Fruit fly (Drosophila melanogaster) whole organism, embryonic: ENCODE data around the gene CG17637.

Experiments
- Abd-B ChIP-seq: fragments of 200-800 bp; sonication (Bioruptor generic); optimal IDR thresholded peaks from 2 replicates; lab custom pipeline; 2018; ENCODE audit warnings: missing biosample characterization, mild to moderate bottlenecking, missing genetic modification characterization, moderate library complexity
- Asciz ChIP-seq: fragments of 200-800 bp; sonication (Bioruptor generic); optimal IDR thresholded peaks from 2 replicates; lab custom pipeline; 2017; ENCODE audit warnings: missing biosample characterization, mild to moderate bottlenecking, missing genetic modification characterization, missing genetic modification reagents
- Atf6 ChIP-seq: fragments of 200-800 bp; sonication (Bioruptor generic); IDR thresholded peaks from 2 replicates; pipeline ENCODE4 v1.3.6; 2022; ENCODE audit warnings: missing biosample characterization, missing genetic modification characterization
- CG10147 ChIP-seq: fragments of 200-800 bp; sonication (Bioruptor generic); optimal IDR thresholded peaks from 2 replicates; lab custom pipeline; 2019; ENCODE audit warnings: missing biosample characterization, mild to moderate bottlenecking, missing genetic modification characterization, moderate library complexity
- CG10543 ChIP-seq: fragments of 200-800 bp; sonication (Bioruptor generic); optimal IDR thresholded peaks from 3 replicates; lab custom pipeline; 2017; ENCODE audit warnings: missing biosample characterization, mild to moderate bottlenecking, missing genetic modification characterization, moderate library complexity
- CG10979 ChIP-seq: fragments of 200-800 bp; sonication (Bioruptor generic); optimal IDR thresholded peaks from 2 replicates; lab custom pipeline; 2018; ENCODE audit warnings: missing biosample characterization, mild to moderate bottlenecking, missing genetic modification characterization, moderate library complexity
- CG11560 ChIP-seq: fragments of 200-800 bp; sonication (Bioruptor generic); IDR thresholded peaks from 3 replicates; pipeline ENCODE4 v1.3.6; 2022; ENCODE audit warnings: missing biosample characterization, missing genetic modification characterization
- CG11723 ChIP-seq: fragments of 200-800 bp; sonication (Bioruptor generic); optimal IDR thresholded peaks from 2 replicates; lab custom pipeline; 2017; ENCODE audit warnings: missing biosample characterization, mild to moderate bottlenecking, missing genetic modification characterization
- CG1233 ChIP-seq: fragments of 200-800 bp; sonication (Bioruptor generic); optimal IDR thresholded peaks from 4 replicates; lab custom pipeline; 2018; ENCODE audit warnings: missing biosample characterization, mild to moderate bottlenecking, missing genetic modification characterization
- CG13123 ChIP-seq: fragments of 200-800 bp; sonication (Bioruptor generic); optimal IDR thresholded peaks from 2 replicates; lab custom pipeline; 2016; ENCODE audit warnings: missing biosample characterization, missing genetic modification characterization
- CG13296 ChIP-seq: fragments of 200-800 bp; sonication (Bioruptor generic); optimal IDR thresholded peaks from 3 replicates; lab custom pipeline; 2018; ENCODE audit warnings: missing biosample characterization, mild to moderate bottlenecking, missing genetic modification characterization
- CG14050 ChIP-seq: fragments of 200-800 bp; sonication (Bioruptor generic); IDR thresholded peaks from 3 replicates; pipeline ENCODE4 v1.3.6; 2022; ENCODE audit warnings: missing biosample characterization, missing genetic modification characterization
- CG14441 ChIP-seq: fragments of 200-800 bp; sonication (Bioruptor generic); IDR thresholded peaks from 2 replicates; pipeline ENCODE4 v1.3.6; 2022; ENCODE audit warnings: missing biosample characterization, missing genetic modification characterization
- CG14860 ChIP-seq: fragments of 200-800 bp; sonication (Bioruptor generic); IDR thresholded peaks from 3 replicates; pipeline ENCODE4 v1.3.6; 2022; ENCODE audit warnings: missing biosample characterization, missing genetic modification characterization; ENCODE audit not compliant: partially characterized antibody
- CG15514 ChIP-seq: fragments of 200-800 bp; sonication (Bioruptor generic); optimal IDR thresholded peaks from 3 replicates; lab custom pipeline; 2017; ENCODE audit warnings: missing biosample characterization, missing genetic modification characterization, mild to moderate bottlenecking, moderate library complexity, missing genetic modification reagents
- CG17359 ChIP-seq: fragments of 200-800 bp; sonication (Bioruptor generic); optimal IDR thresholded peaks from 3 replicates; lab custom pipeline; 2018; ENCODE audit warnings: missing biosample characterization, mild to moderate bottlenecking, missing genetic modification characterization, moderate library complexity
- CG17568 ChIP-seq: fragments of 200-800 bp; sonication (Bioruptor generic); optimal IDR thresholded peaks from 2 replicates; lab custom pipeline; 2018; ENCODE audit warnings: missing biosample characterization, mild to moderate bottlenecking, missing genetic modification characterization, moderate library complexity
- CG2678 ChIP-seq: fragments of 200-800 bp; sonication (Bioruptor generic); optimal IDR thresholded peaks from 3 replicates; lab custom pipeline; 2019; ENCODE audit warnings: missing biosample characterization, mild to moderate bottlenecking, missing genetic modification characterization, moderate library complexity
- CG33213 ChIP-seq: fragments of 200-800 bp; sonication (Bioruptor generic); optimal IDR thresholded peaks from 3 replicates; lab custom pipeline; 2016; ENCODE audit warnings: missing biosample characterization, missing genetic modification characterization
- CG3838 ChIP-seq: fragments of 200-800 bp; sonication (Bioruptor generic); optimal IDR thresholded peaks from 3 replicates; lab custom pipeline; 2016; ENCODE audit warnings: missing biosample characterization, missing genetic modification characterization
- CG4328 ChIP-seq: fragments of 200-800 bp; sonication (Bioruptor generic); optimal IDR thresholded peaks from 3 replicates; lab custom pipeline; 2017; ENCODE audit warnings: missing biosample characterization, missing genetic modification reagents, missing genetic modification characterization
- CG4424 ChIP-seq: fragments of 200-800 bp; sonication (Bioruptor generic); optimal IDR thresholded peaks from 3 replicates; lab custom pipeline; 2016; ENCODE audit warnings: missing biosample characterization, missing genetic modification characterization
- CG4820 ChIP-seq: fragments of 200-800 bp; sonication (Bioruptor generic); optimal IDR thresholded peaks from 3 replicates; lab custom pipeline; 2016; ENCODE audit warnings: missing biosample characterization, missing genetic modification characterization
- CG6254 ChIP-seq: fragments of 200-800 bp; sonication (Bioruptor generic); optimal IDR thresholded peaks from 3 replicates; lab custom pipeline; 2017; ENCODE audit warnings: mild to moderate bottlenecking, missing biosample characterization, missing genetic modification reagents, missing genetic modification characterization
- CG6683 ChIP-seq: fragments of 200-800 bp; sonication (Bioruptor generic); optimal IDR thresholded peaks from 2 replicates; lab custom pipeline; 2017; ENCODE audit warnings: missing biosample characterization, mild to moderate bottlenecking, missing genetic modification characterization, missing genetic modification reagents
- CG8765 ChIP-seq: fragments of 200-800 bp; sonication (Bioruptor generic); IDR thresholded peaks from 2 replicates; pipeline ENCODE4 v1.3.6; 2022; ENCODE audit warnings: missing biosample characterization, missing genetic modification characterization
- CG9609 ChIP-seq: fragments of 200-800 bp; sonication (Bioruptor generic); optimal IDR thresholded peaks from 3 replicates; lab custom pipeline; 2016; ENCODE audit warnings: missing biosample characterization, missing genetic modification characterization
- CTCF ChIP-seq: fragments of 200-800 bp; sonication (Bioruptor generic); optimal IDR thresholded peaks from 2 replicates; lab custom pipeline; 2017; ENCODE audit warnings: missing biosample characterization, mild to moderate bottlenecking, missing genetic modification characterization, moderate library complexity
- D ChIP-seq, 2 experiments: fragments of 200-800 bp in 1 of 2; fragments of >200 bp in 1 of 2; sonication (Bioruptor generic) in 1 of 2; optimal IDR thresholded peaks; 2 replicates in 1 of 2; 3 replicates in 1 of 2; lab custom pipeline; 2017; ENCODE audit warnings: mild to moderate bottlenecking in 1 of 2, missing biosample characterization in 1 of 2, missing genetic modification characterization in 1 of 2, missing genetic modification reagents in 1 of 2
- E2f2 ChIP-seq: fragments of 200-800 bp; sonication (Bioruptor generic); IDR thresholded peaks from 2 replicates; pipeline ENCODE4 v1.3.6; 2022; ENCODE audit warnings: missing biosample characterization, missing genetic modification characterization
- GATAe ChIP-seq: fragments of 200-800 bp; sonication (Bioruptor generic); conservative IDR thresholded peaks from 2 replicates; pipeline ENCODE4 v1.3.6; 2022; ENCODE audit warnings: missing biosample characterization, missing genetic modification characterization
- MTF-1 ChIP-seq: fragments of 200-800 bp; sonication (Bioruptor generic); optimal IDR thresholded peaks from 2 replicates; lab custom pipeline; 2018; ENCODE audit warnings: missing biosample characterization, mild to moderate bottlenecking, missing genetic modification characterization, borderline replicate concordance
- Taf1 ChIP-seq: fragments of 200-800 bp; sonication (Bioruptor generic); IDR thresholded peaks from 2 replicates; pipeline ENCODE4 v1.3.6; 2022; ENCODE audit warnings: missing biosample characterization, missing genetic modification characterization
- Xrp1 ChIP-seq: fragments of 200-800 bp; sonication (Bioruptor generic); IDR thresholded peaks from 2 replicates; pipeline ENCODE4 v1.3.6; 2022; ENCODE audit warnings: missing biosample characterization, missing genetic modification characterization
- al ChIP-seq: fragments of 200-800 bp; sonication (Bioruptor generic); IDR thresholded peaks from 2 replicates; pipeline ENCODE4 v1.3.6; 2022; ENCODE audit warnings: missing biosample characterization, missing genetic modification characterization
- bsh ChIP-seq, 2 experiments: fragments of 200-800 bp; sonication (Bioruptor generic); optimal IDR thresholded peaks; 2 replicates each; lab custom pipeline; 2017 to 2018; ENCODE audit warnings: mild to moderate bottlenecking in 2 of 2, missing biosample characterization in 2 of 2, missing genetic modification characterization in 2 of 2, moderate library complexity in 1 of 2
- chinmo ChIP-seq: fragments of 200-800 bp; sonication (Bioruptor generic); IDR thresholded peaks from 4 replicates; pipeline ENCODE4 v1.3.6; 2022; ENCODE audit warnings: missing biosample characterization, missing genetic modification characterization; ENCODE audit not compliant: partially characterized antibody
- chm ChIP-seq: fragments of 200-800 bp; sonication (Bioruptor generic); IDR thresholded peaks from 2 replicates; pipeline ENCODE4 v1.3.6; 2022; ENCODE audit warnings: missing biosample characterization, missing genetic modification characterization
- da ChIP-seq: fragments of 200-800 bp; sonication (Bioruptor generic); optimal IDR thresholded peaks from 2 replicates; lab custom pipeline; 2016; ENCODE audit warnings: missing biosample characterization, missing genetic modification characterization
- lov ChIP-seq, 2 experiments: fragments of 200-800 bp in 1 of 2; fragments of >200 bp in 1 of 2; sonication (Bioruptor generic) in 1 of 2; IDR thresholded peaks in 1 of 2; optimal IDR thresholded peaks in 1 of 2; 2 replicates in 1 of 2; 3 replicates in 1 of 2; pipeline versions ENCODE4 v1.3.6 to Lab custom; 2017 to 2022; ENCODE audit warnings: missing biosample characterization in 1 of 2, missing genetic modification characterization in 1 of 2
- pfk ChIP-seq: fragments of 200-800 bp; sonication (Bioruptor generic); optimal IDR thresholded peaks from 2 replicates; lab custom pipeline; 2018; ENCODE audit warnings: missing biosample characterization, mild to moderate bottlenecking, missing genetic modification characterization, moderate library complexity
- pita ChIP-seq: fragments of 200-800 bp; sonication (Bioruptor generic); optimal IDR thresholded peaks from 2 replicates; lab custom pipeline; 2017; ENCODE audit warnings: missing biosample characterization, mild to moderate bottlenecking, missing genetic modification characterization
- pnt ChIP-seq: fragments of 200-800 bp; sonication (Bioruptor generic); optimal IDR thresholded peaks from 3 replicates; lab custom pipeline; 2016; ENCODE audit warnings: missing biosample characterization, missing genetic modification characterization
- pum ChIP-seq: fragments of 200-800 bp; sonication (Bioruptor generic); optimal IDR thresholded peaks from 2 replicates; lab custom pipeline; 2016; ENCODE audit warnings: missing biosample characterization, missing genetic modification characterization
- sc ChIP-seq, 3 experiments: fragments of >200 bp in 2 of 3; fragments of 200-800 bp in 1 of 3; sonication (Bioruptor generic) in 1 of 3; optimal IDR thresholded peaks; 2 replicates in 2 of 3; 3 replicates in 1 of 3; lab custom pipeline; 2017; ENCODE audit warnings: mild to moderate bottlenecking in 1 of 3, missing biosample characterization in 1 of 3, missing genetic modification characterization in 1 of 3, missing genetic modification reagents in 1 of 3
- sim ChIP-seq: fragments of 200-800 bp; sonication (Bioruptor generic); IDR thresholded peaks from 2 replicates; pipeline ENCODE4 v1.3.6; 2022; ENCODE audit warnings: missing biosample characterization, missing genetic modification characterization
- sug ChIP-seq: fragments of 200-800 bp; optimal IDR thresholded peaks from 2 replicates; lab custom pipeline; 2019; ENCODE audit warnings: missing biosample characterization, mild to moderate bottlenecking, missing genetic modification characterization, moderate library complexity
- wdn ChIP-seq: fragments of 200-800 bp; sonication (Bioruptor generic); IDR thresholded peaks from 2 replicates; pipeline ENCODE4 v1.3.6; 2022; ENCODE audit warnings: missing biosample characterization, missing genetic modification characterization
- wek ChIP-seq: fragments of 200-800 bp; sonication (Bioruptor generic); optimal IDR thresholded peaks from 3 replicates; lab custom pipeline; 2018; ENCODE audit warnings: missing biosample characterization, mild to moderate bottlenecking, missing genetic modification characterization, moderate library complexity
- yki ChIP-seq: fragments of >200 bp; optimal IDR thresholded peaks from 3 replicates; lab custom pipeline; 2018

The CG17637 gene

dm6 chr3L:20474789-20475208 is 29.2 kb upstream of the CG17637 start (continued):
- TF ChIP-seq lov (optimal IDR thresholded peaks at IDR 0.05; lab: Kevin White, UChicago) (no peak), lov (GFP tag; IDR thresholded peaks at IDR 0.05; lab: Robert Waterston, UW) (no peak), CG13296 (GFP tag; lab: Kevin White, UChicago) (peak; percentile 88), CG4328 (GFP tag; lab: Kevin White, UChicago) (peak; percentile 78), al (GFP tag; lab: Robert Waterston, UW) (no peak), wdn (GFP tag; lab: Robert Waterston, UW) (no peak), sug (tag; lab: Kevin White, UChicago) (peak; percentile 86), CG33213 (GFP tag; lab: Kevin White, UChicago) (peak; percentile 82), CG14050 (no peak), CG17568 (peak; percentile 70), sc (optimal IDR thresholded peaks at IDR 0.05; lab: Kevin White, UChicago) (no peak), sc (GFP tag; optimal IDR thresholded peaks at IDR 0.05; lab: Kevin White, UChicago) (peak; percentile 74), sim (GFP tag; lab: Robert Waterston, UW) (no peak), pnt (GFP tag; lab: Kevin White, UChicago) (peak; percentile 79), Abd-B (GFP tag; lab: Kevin White, UChicago) (peak; percentile 84), pfk (peak; percentile 60), yki (lab: Kevin White, UChicago) (no peak), GATAe (GFP tag; lab: Robert Waterston, UW) (no peak), MTF-1 (GFP tag; lab: Kevin White, UChicago) (peak; percentile 81), CG17359 (tag; lab: Kevin White, UChicago) (peak; percentile 85), CG10979 (tag; lab: Kevin White, UChicago) (peak; percentile 71), CG1233 (peak; percentile 84), CG9609 (GFP tag; lab: Kevin White, UChicago) (peak; percentile 84), CG4424 (GFP tag; lab: Kevin White, UChicago) (peak; percentile 88), Asciz (GFP tag; lab: Kevin White, UChicago) (peak; percentile 71), CG15514 (GFP tag; lab: Kevin White, UChicago) (peak; percentile 89), CG2678 (tag; lab: Kevin White, UChicago) (peak; percentile 89), Taf1 (GFP tag; lab: Robert Waterston, UW) (no peak), pita (GFP tag; lab: Kevin White, UChicago) (no peak), CG11560 (no peak), CG4820 (GFP tag; lab: Kevin White, UChicago) (peak; percentile 74), E2f2 (no peak), CTCF (GFP tag; lab: Kevin White, UChicago) (peak; percentile 27), CG8765 (GFP tag; lab: Robert Waterston, UW) (no peak), pum (GFP tag; lab: Kevin White, UChicago) (peak; percentile 80), da (GFP tag; lab: Kevin White, UChicago) (peak; percentile 71), CG10543 (GFP tag; lab: Kevin White, UChicago) (peak; percentile 94), CG13123 (GFP tag; lab: Kevin White, UChicago) (peak; percentile 81), CG10147 (GFP tag; lab: Kevin White, UChicago) (peak; percentile 77), chinmo (GFP tag; lab: Robert Waterston, UW) (no peak), CG6254 (GFP tag; lab: Kevin White, UChicago) (peak; percentile 59), CG6683 (peak; percentile 74), Xrp1 (no peak), bsh (GFP tag; optimal IDR thresholded peaks at IDR 0.05; lab: Kevin White, UChicago) (peak in 1 of 2 experiments; percentile 79), CG14441 (GFP tag; lab: Robert Waterston, UW) (no peak), CG14860 (GFP tag; lab: Robert Waterston, UW) (no peak), CG11723 (peak; percentile 72), Atf6 (GFP tag; lab: Robert Waterston, UW) (no peak), chm (GFP tag; lab: Robert Waterston, UW) (no peak), D (optimal IDR thresholded peaks at IDR 0.05; lab: Kevin White, UChicago) (no peak), D (GFP tag; optimal IDR thresholded peaks at IDR 0.05; lab: Kevin White, UChicago) (peak; percentile 72), wek (GFP tag; lab: Kevin White, UChicago) (peak; percentile 69), CG3838 (GFP tag; lab: Kevin White, UChicago) (no peak)
